Worm (Caenorhabditis elegans) whole organism, early embryonic: ENCODE results near the gene B0353.1.

Experiments
- B0310.2 ChIP-seq: sonication (generic microtip); optimal IDR thresholded peaks from 2 replicates; lab custom pipeline; 2016; ENCODE audit warnings: mild to moderate bottlenecking, missing genetic modification characterization, missing compliant biosample characterization
- F13C5.2 ChIP-seq: sonication (generic microtip); optimal IDR thresholded peaks from 2 replicates; lab custom pipeline; 2017; ENCODE audit warnings: mild to moderate bottlenecking, missing genetic modification characterization, inconsistent platforms, missing compliant biosample characterization
- aly-1 ChIP-seq: sonication (generic microtip); optimal IDR thresholded peaks from 2 replicates; lab custom pipeline; 2016; ENCODE audit warnings: missing genetic modification characterization, missing compliant biosample characterization
- ama-1 ChIP-seq: fragments of 150-350 bp; optimal IDR thresholded peaks from 2 replicates; lab custom pipeline; 2014
- ceh-13 ChIP-seq: fragments of 200-800 bp; sonication (Bioruptor generic); optimal IDR thresholded peaks from 2 replicates; lab custom pipeline; 2018; ENCODE audit warnings: mild to moderate bottlenecking, missing genetic modification characterization, missing compliant biosample characterization
- ceh-36 ChIP-seq: sonication (generic microtip); optimal IDR thresholded peaks from 2 replicates; lab custom pipeline; 2016; ENCODE audit warnings: missing genetic modification characterization, inconsistent platforms, missing compliant biosample characterization
- ets-7 ChIP-seq: sonication (generic microtip); optimal IDR thresholded peaks from 2 replicates; lab custom pipeline; 2016; ENCODE audit warnings: missing genotype, missing genetic modification characterization, missing compliant biosample characterization
- flt-1 ChIP-seq: fragments of 200-800 bp; sonication (Bioruptor generic); IDR thresholded peaks from 2 replicates; pipeline ENCODE4 v1.3.6; 2022; ENCODE audit warnings: missing genetic modification characterization, missing compliant biosample characterization
- hmbx-1 ChIP-seq: sonication (generic microtip); optimal IDR thresholded peaks from 2 replicates; lab custom pipeline; 2016; ENCODE audit warnings: mild to moderate bottlenecking, missing genetic modification characterization, missing compliant biosample characterization
- hmg-4 ChIP-seq: fragments of 200-800 bp; sonication (Bioruptor generic); optimal IDR thresholded peaks from 2 replicates; lab custom pipeline; 2018; ENCODE audit warnings: mild to moderate bottlenecking, missing genetic modification characterization, missing compliant biosample characterization
- hnd-1 ChIP-seq: sonication (generic microtip); optimal IDR thresholded peaks from 2 replicates; lab custom pipeline; 2016; ENCODE audit warnings: missing genetic modification characterization, missing compliant biosample characterization
- pes-1 ChIP-seq: fragments of 200-800 bp; sonication (Bioruptor generic); IDR thresholded peaks from 2 replicates; pipeline ENCODE4 v1.3.6; 2022; ENCODE audit warnings: missing genetic modification reagents, missing genetic modification characterization, missing compliant biosample characterization
- scrt-1 ChIP-seq: fragments of 200-800 bp; sonication (Bioruptor generic); IDR thresholded peaks from 2 replicates; pipeline ENCODE4 v1.3.6; 2022; ENCODE audit warnings: missing genetic modification characterization, missing compliant biosample characterization
- sea-1 ChIP-seq: fragments of 200-800 bp; sonication (Bioruptor generic); conservative IDR thresholded peaks from 2 replicates; pipeline ENCODE4 v1.3.6; 2022; ENCODE audit warnings: missing genetic modification characterization, missing compliant biosample characterization
- tbx-11 ChIP-seq: fragments of 200-800 bp; sonication (Bioruptor generic); IDR thresholded peaks from 2 replicates; pipeline ENCODE4 v1.3.6; 2022; ENCODE audit warnings: missing genetic modification characterization, missing compliant biosample characterization
- tbx-37 ChIP-seq: fragments of 200-800 bp; sonication (Bioruptor generic); conservative IDR thresholded peaks from 2 replicates; pipeline ENCODE4 v1.3.6; 2022; ENCODE audit warnings: missing genetic modification reagents, missing genetic modification characterization, missing compliant biosample characterization
- tra-4 ChIP-seq: sonication (generic microtip); optimal IDR thresholded peaks from 2 replicates; lab custom pipeline; 2017; ENCODE audit warnings: missing genetic modification characterization, missing compliant biosample characterization

The B0353.1 gene

DNA sequence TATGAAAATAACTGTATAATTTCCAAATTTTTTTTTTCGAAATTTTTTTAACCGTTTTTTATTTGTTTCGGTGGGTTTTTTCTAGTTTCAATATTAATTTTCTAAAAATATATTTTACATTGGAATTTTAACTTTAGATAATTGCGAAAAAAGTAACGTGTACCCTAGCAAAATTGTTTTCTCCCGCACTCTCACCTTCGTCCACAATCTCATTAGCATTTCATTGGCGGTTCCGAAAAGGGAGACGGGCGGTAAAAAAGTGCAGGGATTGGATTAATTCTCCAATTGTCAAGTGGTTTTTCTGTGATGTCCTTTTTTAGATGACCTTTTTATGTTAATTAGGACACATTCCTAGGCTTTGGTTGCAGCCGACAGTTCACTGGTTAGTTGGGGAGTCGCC, 6.5 kb upstream of the B0353.1 start:
- TF ChIP-seq aly-1 (no peak), ceh-13 (GFP tag; lab: Kevin White, UChicago) (no peak), ceh-36 (no peak), hmbx-1 (tag; lab: Kevin White, UChicago) (no peak), hmg-4 (GFP tag; lab: Kevin White, UChicago) (no peak), B0310.2 (tag; lab: Kevin White, UChicago) (no peak)

DNA sequence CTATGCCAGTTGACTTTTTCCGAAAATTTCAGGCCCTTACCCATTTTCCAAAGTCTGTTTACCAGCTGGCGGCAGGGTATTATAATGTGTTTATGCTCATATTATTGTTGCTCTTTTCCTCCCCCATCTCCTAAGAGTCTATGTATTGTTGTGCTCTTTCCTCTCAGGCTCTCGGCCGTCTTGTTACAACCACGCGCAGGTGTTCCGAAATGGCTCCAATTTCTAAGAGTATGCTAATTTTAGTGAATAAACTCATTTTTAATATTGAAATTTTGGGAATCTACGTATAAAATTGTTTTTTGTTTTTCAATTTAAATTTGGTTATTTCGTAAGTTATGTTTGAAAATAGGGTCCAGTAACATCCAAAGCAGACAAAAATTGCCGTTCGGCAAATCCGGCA, 2.3 kb downstream of the B0353.1 start:
- TF ChIP-seq ceh-36 (no peak), tbx-37 (GFP tag; lab: Robert Waterston, UW) (no peak), tra-4 (no peak), hnd-1 (tag; lab: Kevin White, UChicago) (no peak), hmg-4 (GFP tag; lab: Kevin White, UChicago) (no peak), ceh-13 (GFP tag; lab: Kevin White, UChicago) (no peak), ets-7 (tag; lab: Kevin White, UChicago) (no peak), scrt-1 (GFP tag; lab: Robert Waterston, UW) (no peak), B0310.2 (tag; lab: Kevin White, UChicago) (no peak), ama-1 (no peak), tbx-11 (GFP tag; lab: Robert Waterston, UW) (no peak)

DNA sequence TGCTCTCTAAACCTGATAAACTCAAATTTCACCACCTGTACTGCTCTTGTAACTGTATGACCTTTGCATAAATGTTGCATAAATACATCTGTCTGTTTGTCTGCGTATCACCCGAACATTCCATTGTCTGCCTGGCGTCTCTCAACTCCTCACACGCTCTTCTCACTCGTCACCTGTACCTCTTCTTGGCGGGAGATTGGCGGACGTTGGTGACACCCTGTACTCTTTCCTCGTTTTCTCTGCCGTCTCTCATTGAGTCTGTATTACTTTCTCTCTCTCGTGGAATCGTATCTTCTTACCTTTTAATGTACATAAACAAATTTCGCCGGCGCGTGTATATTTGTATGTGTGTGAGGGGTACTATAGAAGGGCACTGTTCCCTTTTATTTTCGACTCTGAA, 3.1 kb downstream of the B0353.1 start:
- TF ChIP-seq aly-1 = no peak
- no peak for TF ChIP-seq tbx-11 (GFP tag; lab: Robert Waterston, UW)
- peak; percentile 14 for TF ChIP-seq hmg-4 (GFP tag; lab: Kevin White, UChicago)
- no peak for TF ChIP-seq ets-7 (tag; lab: Kevin White, UChicago)

DNA sequence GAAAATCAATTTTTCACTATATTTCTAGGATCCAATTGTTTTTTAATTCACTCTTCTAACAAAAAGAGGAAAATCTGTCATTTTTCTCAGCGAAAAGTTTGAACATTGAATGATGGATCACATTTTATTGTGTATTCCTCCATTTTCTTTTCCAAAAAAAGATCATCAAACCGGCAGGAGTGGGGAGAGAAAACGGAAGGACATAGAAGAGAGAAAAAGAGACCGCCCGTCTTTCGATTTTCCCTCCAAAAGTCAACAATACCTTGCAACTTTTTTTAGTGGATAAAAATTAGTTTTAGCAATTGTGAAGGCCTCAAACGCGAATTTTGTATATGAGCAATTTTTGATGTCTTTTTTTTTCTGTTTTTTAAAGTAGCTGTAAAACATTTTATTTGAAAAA, 8.0 kb downstream of the B0353.1 start:
- TF ChIP-seq sea-1 (GFP tag; lab: Robert Waterston, UW) (no peak), hmg-4 (GFP tag; lab: Kevin White, UChicago) (no peak), ets-7 (tag; lab: Kevin White, UChicago) (no peak), tbx-37 (GFP tag; lab: Robert Waterston, UW) (no peak), scrt-1 (GFP tag; lab: Robert Waterston, UW) (no peak), F13C5.2 (no peak), B0310.2 (tag; lab: Kevin White, UChicago) (no peak), ceh-36 (no peak), ceh-13 (GFP tag; lab: Kevin White, UChicago) (no peak), hnd-1 (tag; lab: Kevin White, UChicago) (no peak), tra-4 (no peak), hmbx-1 (tag; lab: Kevin White, UChicago) (no peak), ama-1 (no peak)

DNA sequence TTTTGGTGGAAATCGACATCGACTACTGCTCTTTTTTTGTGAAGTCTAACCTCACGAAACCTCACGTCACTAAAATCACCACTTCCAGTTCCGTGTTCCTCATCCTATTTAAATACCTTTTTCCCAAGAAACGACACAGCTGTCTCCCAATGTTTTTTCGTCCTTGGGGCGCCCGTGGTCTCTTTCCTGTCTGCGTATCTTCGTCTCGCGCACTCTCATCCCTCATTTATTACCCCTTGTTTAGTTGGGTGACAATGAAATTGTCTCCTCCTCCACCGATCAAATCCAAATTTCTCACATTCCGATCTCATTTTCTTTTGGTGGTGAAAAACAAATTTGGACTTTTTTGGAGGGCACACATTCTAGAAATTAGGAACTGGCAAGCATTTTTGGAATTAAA, 9.0 kb downstream of the B0353.1 start:
- TF ChIP-seq hnd-1 (tag; lab: Kevin White, UChicago) (no peak), flt-1 (no peak), tra-4 (no peak), ceh-36 (no peak), tbx-37 (GFP tag; lab: Robert Waterston, UW) (no peak), ama-1 (no peak), aly-1 (no peak), F13C5.2 (no peak)

DNA sequence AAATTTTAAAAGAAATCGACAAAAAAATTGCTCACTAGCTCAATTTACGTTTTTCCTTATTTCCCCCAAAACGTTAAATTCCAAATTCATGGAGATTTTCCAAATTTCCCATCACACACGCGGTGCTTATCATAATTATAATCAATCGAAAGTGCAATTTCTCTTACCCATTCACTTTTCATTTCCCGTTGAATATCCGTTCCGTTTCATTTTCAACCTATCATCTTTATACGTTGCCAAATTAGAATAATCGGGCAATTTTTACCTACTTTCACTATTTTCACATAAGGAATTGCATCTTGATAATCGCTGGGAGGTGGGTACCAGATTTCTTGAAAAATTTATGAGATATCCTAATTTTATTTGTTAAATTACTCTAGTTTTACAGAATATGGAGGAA, 13.1 kb downstream of the B0353.1 start:
- TF ChIP-seq ceh-36 = no peak
- no peak for TF ChIP-seq ama-1
- no peak for TF ChIP-seq flt-1
- no peak for TF ChIP-seq sea-1 (GFP tag; lab: Robert Waterston, UW)
- TF ChIP-seq B0310.2 (tag; lab: Kevin White, UChicago) = no peak
- TF ChIP-seq ets-7 (tag; lab: Kevin White, UChicago) = no peak
- TF ChIP-seq tbx-37 (GFP tag; lab: Robert Waterston, UW) = no peak
- TF ChIP-seq hnd-1 (tag; lab: Kevin White, UChicago) = no peak

DNA sequence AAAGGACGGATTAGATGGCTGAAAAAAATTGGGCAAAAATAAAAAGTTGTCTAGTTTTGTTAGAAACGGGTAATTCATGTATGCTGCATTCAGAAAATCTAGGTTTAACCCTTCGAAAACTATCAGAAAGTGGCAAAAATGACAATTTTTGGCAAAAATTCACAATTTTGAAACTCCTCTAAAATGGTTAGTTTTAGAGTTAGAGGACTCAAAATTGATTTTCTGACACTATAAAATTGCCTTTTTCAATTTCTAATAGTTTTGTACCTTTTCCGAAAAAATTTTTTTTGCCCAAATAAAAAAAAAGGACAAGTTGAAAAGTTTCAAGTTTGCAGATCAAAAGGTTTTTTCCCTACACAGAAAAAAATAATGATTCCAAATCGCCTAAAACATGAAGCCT, 20.8 kb downstream of the B0353.1 start:
- TF ChIP-seq hmg-4 (GFP tag; lab: Kevin White, UChicago) (no peak), aly-1 (no peak), ets-7 (tag; lab: Kevin White, UChicago) (no peak), tbx-11 (GFP tag; lab: Robert Waterston, UW) (no peak), hmbx-1 (tag; lab: Kevin White, UChicago) (no peak), flt-1 (no peak), ceh-13 (GFP tag; lab: Kevin White, UChicago) (no peak), scrt-1 (GFP tag; lab: Robert Waterston, UW) (no peak), sea-1 (GFP tag; lab: Robert Waterston, UW) (no peak), hnd-1 (tag; lab: Kevin White, UChicago) (no peak), ama-1 (no peak), F13C5.2 (no peak), ceh-36 (no peak)

DNA sequence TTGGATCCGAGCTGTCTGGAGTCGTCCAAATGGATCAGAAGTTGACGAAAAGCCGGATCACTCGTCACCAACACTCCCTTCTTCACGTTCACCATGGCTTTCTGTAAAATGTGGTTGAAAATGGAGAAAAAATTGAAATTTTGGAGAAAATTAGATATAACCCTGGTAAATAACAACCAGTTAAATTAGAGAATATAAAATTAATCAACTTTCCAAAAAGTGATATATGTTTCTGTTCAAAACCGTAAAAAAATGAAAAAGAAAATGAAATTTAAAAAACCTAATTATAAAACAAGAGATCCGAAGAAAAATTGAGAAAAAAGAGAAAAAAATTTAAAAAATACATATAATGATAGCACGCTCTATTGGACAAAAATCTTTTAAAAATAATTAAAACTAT, 21.7 kb downstream of the B0353.1 start, which contains the start of gene gtf-2H5:
Gene gtf-2H5 (minus strand): TSS at position 101 of the 400 bp plus-strand sequence.
- TF ChIP-seq B0310.2 (tag; lab: Kevin White, UChicago) (no peak), ama-1 (no peak), hmg-4 (GFP tag; lab: Kevin White, UChicago) (no peak), F13C5.2 (no peak), ets-7 (tag; lab: Kevin White, UChicago) (no peak), pes-1 (GFP tag; lab: Robert Waterston, UW) (no peak), hnd-1 (tag; lab: Kevin White, UChicago) (no peak), tra-4 (no peak), tbx-11 (GFP tag; lab: Robert Waterston, UW) (no peak), tbx-37 (GFP tag; lab: Robert Waterston, UW) (no peak), hmbx-1 (tag; lab: Kevin White, UChicago) (no peak), ceh-13 (GFP tag; lab: Kevin White, UChicago) (no peak), sea-1 (GFP tag; lab: Robert Waterston, UW) (no peak), ceh-36 (no peak)
